Worm (Caenorhabditis elegans): ENCODE results near the gene sqv-2.

sqv-2 gene

DNA sequence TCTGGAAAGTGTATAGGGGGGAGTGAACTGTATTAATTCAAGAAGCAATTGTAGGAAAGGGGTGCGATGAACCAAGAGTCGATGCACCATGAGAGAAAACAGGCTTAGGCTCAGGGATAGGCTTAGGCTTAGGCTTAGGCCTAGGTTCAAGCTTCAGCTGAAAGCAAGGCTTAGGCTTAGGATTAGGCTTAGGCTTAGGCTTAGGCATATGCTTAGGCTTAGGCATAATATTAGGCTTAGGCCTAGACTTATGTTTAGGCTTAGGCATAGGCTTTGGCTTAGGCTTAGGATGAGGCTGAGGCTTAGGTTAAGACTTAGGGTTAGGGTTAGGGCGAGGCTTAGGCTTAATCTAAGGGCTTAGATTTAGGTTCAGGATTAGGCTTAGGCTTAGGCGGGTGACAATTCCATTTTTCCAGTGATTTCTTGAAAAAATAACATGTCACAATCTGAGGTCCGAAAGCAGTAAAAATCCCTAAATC, 31.6 kb downstream of the sqv-2 start:
- no peak for TF ChIP-seq snu-23 (GFP tag; optimal IDR thresholded peaks at IDR 0.05)
- no peak for TF ChIP-seq hpl-2 (GFP tag; optimal IDR thresholded peaks at IDR 0.05)
- TF ChIP-seq efl-1 (optimal IDR thresholded peaks at IDR 0.05) = no peak
- TF ChIP-seq efl-1 (GFP tag; optimal IDR thresholded peaks at IDR 0.05 in 1 of 2) = peak in 1 of 2 experiments; percentile 37
- TF ChIP-seq ztf-4 (tag; optimal IDR thresholded peaks at IDR 0.05) = no peak
- no peak for TF ChIP-seq vab-15 (tag; optimal IDR thresholded peaks at IDR 0.05)

DNA sequence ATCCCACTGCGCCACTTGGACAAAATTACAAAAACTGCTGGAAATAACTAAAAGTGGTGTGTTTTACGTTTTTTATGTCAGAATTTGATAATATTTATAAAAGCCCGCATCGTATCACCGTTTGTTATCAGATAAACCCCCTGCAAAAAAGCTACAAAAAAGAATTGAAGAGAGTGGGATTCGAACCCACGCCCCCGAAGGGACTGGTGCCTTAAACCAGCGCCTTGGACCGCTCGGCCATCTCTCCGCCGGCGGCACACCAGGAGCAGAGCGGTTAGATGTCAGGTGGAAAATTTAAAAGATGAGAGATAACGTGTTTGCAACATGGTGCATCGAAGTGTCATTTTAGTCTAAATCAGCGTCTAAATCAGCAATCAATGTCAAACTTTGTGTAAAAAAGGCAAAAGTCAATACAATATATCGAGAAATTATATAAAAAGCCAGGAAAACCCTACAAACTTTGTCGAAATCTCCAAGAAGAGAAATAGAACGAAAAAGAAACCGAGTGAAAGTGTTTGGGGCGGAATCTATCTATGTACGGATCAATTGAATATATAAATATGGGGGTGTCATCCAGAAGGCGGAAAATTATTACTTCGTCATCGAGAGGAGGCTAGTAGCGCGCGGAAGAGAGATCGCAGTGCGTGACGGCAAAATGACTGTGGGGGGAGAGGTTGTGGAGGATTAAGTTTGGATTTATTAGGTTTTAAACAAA, 32.7 kb downstream of the sqv-2 start:
- peak in 1 of 2 experiments; percentile 30 for TF ChIP-seq lin-35 (GFP tag; optimal IDR thresholded peaks at IDR 0.05)
- TF ChIP-seq nhr-20 (tag; optimal IDR thresholded peaks at IDR 0.05) = peak; percentile 18
- TF ChIP-seq efl-1 (optimal IDR thresholded peaks at IDR 0.05) = no peak
- TF ChIP-seq efl-1 (GFP tag; optimal IDR thresholded peaks at IDR 0.05 in 1 of 2) = peak in 1 of 2 experiments; percentile 86
- TF ChIP-seq skn-1 (tag; optimal IDR thresholded peaks at IDR 0.05) = peak; percentile 7
- no peak for TF ChIP-seq fkh-10 (GFP tag; optimal IDR thresholded peaks at IDR 0.05)
- no peak for TF ChIP-seq elt-2 (tag; optimal IDR thresholded peaks at IDR 0.05)
- peak; percentile 89 for TF ChIP-seq blmp-1 (tag; optimal IDR thresholded peaks at IDR 0.05)
- TF ChIP-seq rnt-1 (tag; optimal IDR thresholded peaks at IDR 0.05) = peak; percentile 51
- TF ChIP-seq ceh-82 (tag; optimal IDR thresholded peaks at IDR 0.05) = peak in 1 of 3 experiments; percentile 26
- peak; percentile 9 for TF ChIP-seq lin-14 (GFP tag; optimal IDR thresholded peaks at IDR 0.05)

ce11 chrII:2859873-2860821, 34.0 kb downstream of the sqv-2 start:
- TF ChIP-seq nhr-11 (tag; optimal IDR thresholded peaks at IDR 0.05) (no peak), vab-15 (tag; optimal IDR thresholded peaks at IDR 0.05) (no peak), nhr-19 (GFP tag; conservative IDR thresholded peaks at IDR 0.05) (0 out of 2 replicates have a peak, but pooled peaks have one; percentile 6), mdl-1 (tag; optimal IDR thresholded peaks at IDR 0.05) (no peak), xbp-1 (tag; optimal IDR thresholded peaks at IDR 0.05) (no peak), nhr-20 (tag; optimal IDR thresholded peaks at IDR 0.05) (no peak), efl-3 (GFP tag; optimal IDR thresholded peaks at IDR 0.05) (no peak), hpl-2 (GFP tag; optimal IDR thresholded peaks at IDR 0.05) (no peak), blmp-1 (tag; optimal IDR thresholded peaks at IDR 0.05) (peak; percentile 92), snu-23 (GFP tag; optimal IDR thresholded peaks at IDR 0.05) (no peak), ztf-11 (tag; optimal IDR thresholded peaks at IDR 0.05) (no peak), Y116A8C.19 (tag; optimal IDR thresholded peaks at IDR 0.05; ENCODE audit: borderline replicate concordance) (no peak), ceh-90 (tag; optimal IDR thresholded peaks at IDR 0.05) (no peak), egl-27 (tag; optimal IDR thresholded peaks at IDR 0.05) (no peak), irx-1 (tag; optimal IDR thresholded peaks at IDR 0.05) (no peak), aly-2 (tag; optimal IDR thresholded peaks at IDR 0.05) (no peak), tlp-1 (tag; optimal IDR thresholded peaks at IDR 0.05) (no peak), nhr-47 (tag; optimal IDR thresholded peaks at IDR 0.05) (no peak), sox-4 (tag; optimal IDR thresholded peaks at IDR 0.05) (no peak), lsy-2 (tag; optimal IDR thresholded peaks at IDR 0.05) (peak in 1 of 2 experiments; percentile 9), ceh-88 (GFP tag; IDR thresholded peaks at IDR 0.05) (no peak), egl-13 (tag; optimal IDR thresholded peaks at IDR 0.05) (no peak), alr-1 (tag; optimal IDR thresholded peaks at IDR 0.05; ENCODE audit: borderline replicate concordance) (no peak), mep-1 (tag; optimal IDR thresholded peaks at IDR 0.05) (no peak), lin-13 (GFP tag; optimal IDR thresholded peaks at IDR 0.05) (no peak), lin-14 (GFP tag; optimal IDR thresholded peaks at IDR 0.05) (peak; percentile 17), ceh-63 (GFP tag; optimal IDR thresholded peaks at IDR 0.05) (no peak), C04F5.9 (tag; optimal IDR thresholded peaks at IDR 0.05) (no peak), dpl-1 (GFP tag; optimal IDR thresholded peaks at IDR 0.05) (no peak), nhr-85 (tag) (peak; percentile 72), lir-3 (tag; optimal IDR thresholded peaks at IDR 0.05; ENCODE audit: poor library complexity) (no peak), fkh-10 (GFP tag; optimal IDR thresholded peaks at IDR 0.05) (no peak), rnt-1 (tag; optimal IDR thresholded peaks at IDR 0.05) (no peak), ceh-8 (GFP tag; optimal IDR thresholded peaks at IDR 0.05) (no peak), nhr-28 (tag; optimal IDR thresholded peaks at IDR 0.05) (no peak), nhr-77 (tag; optimal IDR thresholded peaks at IDR 0.05) (no peak), fkh-8 (tag; optimal IDR thresholded peaks at IDR 0.05) (no peak)
